Fruit fly (Drosophila melanogaster): ENCODE measurements around the gene gogo.

Gene gogo

dm6 chr3L:20275235-20275634 is 19.7 kb downstream of the gogo start, which contains the start of gene CG17122:
Gene CG17122, minus strand, starts transcription at chr3L:20275335.
- TF ChIP-seq achi (GFP tag; optimal IDR thresholded peaks at IDR 0.05) = no peak
- no peak for TF ChIP-seq Ets21C (GFP tag; optimal IDR thresholded peaks at IDR 0.05)
- no peak for TF ChIP-seq Blimp-1 (GFP tag; optimal IDR thresholded peaks at IDR 0.05)
- no peak for TF ChIP-seq Met (GFP tag; optimal IDR thresholded peaks at IDR 0.05)
- TF ChIP-seq CG1621 (tag; optimal IDR thresholded peaks at IDR 0.05) = no peak
- TF ChIP-seq CG3032 (tag; optimal IDR thresholded peaks at IDR 0.05) = no peak
- TF ChIP-seq CG16779 (tag; optimal IDR thresholded peaks at IDR 0.05) = no peak

dm6 chr3L:20265514-20265913 is 29.4 kb downstream of the gogo start, which contains the start of gene CG32228:
Gene CG32228, plus strand, starts transcription at chr3L:20265814.
- TF ChIP-seq pdm3 (GFP tag; optimal IDR thresholded peaks at IDR 0.05) (no peak), CG6854 (GFP tag; optimal IDR thresholded peaks at IDR 0.05) (no peak), Ets21C (GFP tag; optimal IDR thresholded peaks at IDR 0.05) (no peak), CG7368 (GFP tag; optimal IDR thresholded peaks at IDR 0.05) (no peak), esn (GFP tag; optimal IDR thresholded peaks at IDR 0.05) (no peak), acj6 (GFP tag; optimal IDR thresholded peaks at IDR 0.05) (no peak), Met (GFP tag; optimal IDR thresholded peaks at IDR 0.05) (no peak), Hr39 (GFP tag; optimal IDR thresholded peaks at IDR 0.05) (no peak), topi (GFP tag; optimal IDR thresholded peaks at IDR 0.05) (no peak), CG10669 (GFP tag; optimal IDR thresholded peaks at IDR 0.05) (no peak), Gug (GFP tag; IDR thresholded peaks at IDR 0.05) (no peak), Lpt (GFP tag; optimal IDR thresholded peaks at IDR 0.05) (no peak), svp (GFP tag) (no peak), dsx (GFP tag; optimal IDR thresholded peaks at IDR 0.05; ENCODE audit: poor library complexity, severe bottlenecking) (no peak)

DNA sequence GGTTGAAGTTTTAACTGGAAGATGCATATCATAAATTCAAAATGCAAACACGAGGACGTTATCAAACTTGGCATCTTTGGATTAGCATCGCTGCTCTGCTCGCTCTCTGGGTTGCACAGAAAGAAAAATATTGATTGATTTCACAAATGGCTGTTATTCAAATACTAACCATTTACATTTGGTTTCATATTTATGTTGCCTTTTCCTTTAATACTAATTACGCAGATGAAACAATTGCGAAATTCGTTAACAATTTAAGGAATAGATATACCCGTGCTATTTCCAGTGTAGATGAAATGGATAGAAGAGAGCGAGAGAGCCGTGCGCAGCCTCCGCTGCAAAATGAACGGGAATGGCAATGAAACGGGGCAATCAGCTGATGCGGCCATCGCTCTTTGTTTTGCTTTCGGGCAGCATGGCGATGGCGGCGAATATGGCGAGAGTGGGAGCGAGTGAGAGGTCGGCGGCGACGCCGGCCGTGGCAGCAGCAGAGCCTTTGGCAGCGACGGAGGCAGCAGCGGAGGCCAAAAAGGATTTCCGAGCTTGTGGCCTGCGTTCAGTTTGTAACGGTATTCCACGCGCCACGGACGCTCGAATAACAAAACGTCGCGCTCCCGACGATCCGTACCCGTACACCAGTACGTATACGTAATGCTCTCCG is 47.3 kb downstream of the gogo start, which contains the start of gene rdgC:
Gene rdgC, plus strand, starts transcription at position 568 of the 661 bp plus-strand sequence.
- TF ChIP-seq dsx (GFP tag; optimal IDR thresholded peaks at IDR 0.05; ENCODE audit: poor library complexity, severe bottlenecking) = peak; percentile 88
- TF ChIP-seq salr (GFP tag; optimal IDR thresholded peaks at IDR 0.05) = peak; percentile 84 to 86
- peak; percentile 92 for TF ChIP-seq topi (GFP tag; optimal IDR thresholded peaks at IDR 0.05)
- TF ChIP-seq Hr39 (GFP tag; optimal IDR thresholded peaks at IDR 0.05) = peak; percentile 90
- peak; percentile 85 for TF ChIP-seq CG6808 (GFP tag; optimal IDR thresholded peaks at IDR 0.05)
- TF ChIP-seq vri (GFP tag; optimal IDR thresholded peaks at IDR 0.05) = peak; percentile 76
- peak; percentile 85 for TF ChIP-seq Lpt (GFP tag; optimal IDR thresholded peaks at IDR 0.05)
- TF ChIP-seq Eip78C (GFP tag) = peak; percentile 97
- peak; percentile 88 for TF ChIP-seq Smox (GFP tag; optimal IDR thresholded peaks at IDR 0.05)
- TF ChIP-seq CG7368 (GFP tag; optimal IDR thresholded peaks at IDR 0.05) = peak; percentile 91
- peak; percentile 92 for TF ChIP-seq CG8119 (GFP tag; IDR thresholded peaks at IDR 0.05)
- TF ChIP-seq CG8319 (GFP tag; optimal IDR thresholded peaks at IDR 0.05) = peak; percentile 80
- TF ChIP-seq Eip93F (GFP tag; optimal IDR thresholded peaks at IDR 0.05) = peak; percentile 38
- peak; percentile 94 for TF ChIP-seq Eip75B (GFP tag; optimal IDR thresholded peaks at IDR 0.05)
- TF ChIP-seq CG1621 (tag; optimal IDR thresholded peaks at IDR 0.05) = peak; percentile 90
- TF ChIP-seq CG6854 (GFP tag; optimal IDR thresholded peaks at IDR 0.05) = no peak
- TF ChIP-seq achi (GFP tag; optimal IDR thresholded peaks at IDR 0.05) = peak; percentile 89
- TF ChIP-seq CG4318 (GFP tag; optimal IDR thresholded peaks at IDR 0.05) = peak; percentile 83
- peak; percentile 82 for TF ChIP-seq Ets21C (GFP tag; optimal IDR thresholded peaks at IDR 0.05)
- peak; percentile 96 for TF ChIP-seq Gug (GFP tag; IDR thresholded peaks at IDR 0.05)
- TF ChIP-seq CG11902 (GFP tag; optimal IDR thresholded peaks at IDR 0.05) = peak; percentile 78
- TF ChIP-seq OdsH (GFP tag; optimal IDR thresholded peaks at IDR 0.05) = peak; percentile 93
- TF ChIP-seq CG11294 (GFP tag; IDR thresholded peaks at IDR 0.05) = peak; percentile 94
- peak; percentile 91 for TF ChIP-seq net (GFP tag; optimal IDR thresholded peaks at IDR 0.05)
- TF ChIP-seq Hr4 (GFP tag; optimal IDR thresholded peaks at IDR 0.05) = peak; percentile 95
- peak; percentile 88 for TF ChIP-seq CG10631 (GFP tag; optimal IDR thresholded peaks at IDR 0.05)
- peak; percentile 64 for TF ChIP-seq CG9139 (GFP tag; optimal IDR thresholded peaks at IDR 0.05)
- TF ChIP-seq CG34406 (GFP tag; optimal IDR thresholded peaks at IDR 0.05) = peak; percentile 87
- TF ChIP-seq eg (GFP tag; IDR thresholded peaks at IDR 0.05) = peak; percentile 97
- TF ChIP-seq Sox102F (GFP tag; optimal IDR thresholded peaks at IDR 0.05) = peak; percentile 88
- peak; percentile 96 for TF ChIP-seq CG6163 (GFP tag; IDR thresholded peaks at IDR 0.05)
- peak; percentile 91 for TF ChIP-seq esn (GFP tag; optimal IDR thresholded peaks at IDR 0.05)
- TF ChIP-seq Sox15 (GFP tag; optimal IDR thresholded peaks at IDR 0.05) = peak; percentile 82
- peak; percentile 91 for TF ChIP-seq CG31627 (GFP tag; optimal IDR thresholded peaks at IDR 0.05)
- TF ChIP-seq CG6792 (GFP tag; optimal IDR thresholded peaks at IDR 0.05) = peak; percentile 88
- TF ChIP-seq CG15336 (GFP tag; IDR thresholded peaks at IDR 0.05) = peak; percentile 93
- TF ChIP-seq CG10669 (GFP tag; optimal IDR thresholded peaks at IDR 0.05) = peak; percentile 94
- TF ChIP-seq svp (GFP tag) = peak; percentile 94
- TF ChIP-seq CG16779 (tag; optimal IDR thresholded peaks at IDR 0.05) = peak; percentile 79
- TF ChIP-seq cyc (GFP tag; optimal IDR thresholded peaks at IDR 0.05) = peak; percentile 94
